Worm (Caenorhabditis elegans): ENCODE data around the gene F25H9.6.

The F25H9.6 gene

ce11 chrV:13437473-13438074 lies 30.6 kb downstream of the F25H9.6 start, which contains the start of gene mes-4:
Gene mes-4 (minus strand): TSS chrV:13437545.
- TF ChIP-seq attf-3 (GFP tag; conservative IDR thresholded peaks at IDR 0.05) (peak; percentile 78), B0261.1 (tag; optimal IDR thresholded peaks at IDR 0.05) (no peak), nfyb-1 (GFP tag; IDR thresholded peaks at IDR 0.05) (peak; percentile 83)

- TF ChIP-seq B0336.3 (GFP tag; IDR thresholded peaks at IDR 0.05) (no peak), lsy-27 (tag; optimal IDR thresholded peaks at IDR 0.05; ENCODE audit: borderline replicate concordance, insufficient read depth) (no peak), let-607 (tag; optimal IDR thresholded peaks at IDR 0.05) (no peak), snpc-3.4 (tag; optimal IDR thresholded peaks at IDR 0.05) (no peak), ceh-58 (GFP tag; IDR thresholded peaks at IDR 0.05) (no peak), hmg-1.2 (GFP tag; IDR thresholded peaks at IDR 0.05) (no peak), him-1 (tag; optimal IDR thresholded peaks at IDR 0.05) (no peak), lir-1 (GFP tag; conservative IDR thresholded peaks at IDR 0.05) (no peak), ccch-3 (GFP tag; optimal IDR thresholded peaks at IDR 0.05) (no peak), snpc-1.3 (tag; optimal IDR thresholded peaks at IDR 0.05; ENCODE audit: insufficient read depth) (no peak), somi-1 (GFP tag; optimal IDR thresholded peaks at IDR 0.05) (no peak), akir-1 (GFP tag; optimal IDR thresholded peaks at IDR 0.05) (no peak), aptf-3 (GFP tag; IDR thresholded peaks at IDR 0.05) (no peak), atf-7 (tag; optimal IDR thresholded peaks at IDR 0.05) (no peak), ztf-3 (GFP tag; optimal IDR thresholded peaks at IDR 0.05) (no peak), K11D2.4 (GFP tag; IDR thresholded peaks at IDR 0.05) (no peak), ztf-28 (GFP tag; IDR thresholded peaks at IDR 0.05) (no peak)
These were observed 35.8 kb downstream of the F25H9.6 start, which contains the start of gene srd-17 for ce11 chrV:13432364-13432763. Gene srd-17 (minus strand): TSS chrV:13432714.

- TF ChIP-seq hmg-1.2 (GFP tag; IDR thresholded peaks at IDR 0.05) (no peak), fkh-3 (tag; optimal IDR thresholded peaks at IDR 0.05) (no peak), nfyb-1 (GFP tag; IDR thresholded peaks at IDR 0.05) (no peak), ama-1 (optimal IDR thresholded peaks at IDR 0.05) (no peak), ama-1 (GFP tag; optimal IDR thresholded peaks at IDR 0.05) (no peak), ztf-18 (tag; optimal IDR thresholded peaks at IDR 0.05) (no peak), repo-1 (tag; optimal IDR thresholded peaks at IDR 0.05) (no peak), ccch-3 (GFP tag; optimal IDR thresholded peaks at IDR 0.05) (no peak), nfya-2 (GFP tag; IDR thresholded peaks at IDR 0.05) (no peak), F55B11.4 (tag; optimal IDR thresholded peaks at IDR 0.05; ENCODE audit: borderline replicate concordance, insufficient read depth) (no peak), ceh-100 (GFP tag; IDR thresholded peaks at IDR 0.05) (no peak), lin-54 (GFP tag; optimal IDR thresholded peaks at IDR 0.05) (no peak), lag-1 (GFP tag; IDR thresholded peaks at IDR 0.05) (no peak), F23B12.7 (tag; optimal IDR thresholded peaks at IDR 0.05; ENCODE audit: insufficient read depth) (no peak), ztf-6 (GFP tag; IDR thresholded peaks at IDR 0.05) (no peak), rpc-1 (optimal IDR thresholded peaks at IDR 0.05) (no peak), rpc-1 (tag; optimal IDR thresholded peaks at IDR 0.05) (no peak), aptf-3 (GFP tag; IDR thresholded peaks at IDR 0.05) (no peak)
These were observed 39.5 kb downstream of the F25H9.6 start, which contains the start of gene srd-19 for ce11 chrV:13428660-13429059. Gene srd-19 (minus strand): TSS chrV:13428760.

ce11 chrV:13427378-13427777 lies 40.8 kb downstream of the F25H9.6 start:
- no peak for TF ChIP-seq ztf-6 (GFP tag; IDR thresholded peaks at IDR 0.05)
- TF ChIP-seq madf-6 (GFP tag; IDR thresholded peaks at IDR 0.05) = no peak
- no peak for TF ChIP-seq egrh-3 (GFP tag; IDR thresholded peaks at IDR 0.05)
